Worm (Caenorhabditis elegans) whole organism, L4/young adult: ENCODE results near the gene Y62F5A.10.

Source experiments
- dao-5 ChIP-seq: sonication (generic microtip); optimal IDR thresholded peaks from 2 replicates; lab custom pipeline; 2016; ENCODE audit warnings: missing genotype, missing genetic modification characterization, moderate library complexity, missing compliant biosample characterization
- him-1 ChIP-seq: sonication (generic microtip); optimal IDR thresholded peaks from 2 replicates; lab custom pipeline; 2016; ENCODE audit warnings: missing genotype, missing genetic modification reagents, missing genetic modification characterization, missing compliant biosample characterization

ce11 chrII:11485200-11485599 lies 36.2 kb upstream of the Y62F5A.10 start, which contains the start of gene twk-5:
- no peak for TF ChIP-seq him-1
- no peak for TF ChIP-seq dao-5 (tag; lab: Kevin White, UChicago)
